Worm (Caenorhabditis elegans) whole organism, mixed stage, embryonic: ENCODE data around the gene abcf-3.

Source experiments
- elt-3 ChIP-seq: fragments of 150-350 bp; optimal IDR thresholded peaks from 2 replicates; lab custom pipeline; 2014; ENCODE audit warnings: missing biosample characterization, missing genetic modification characterization
- ham-2 ChIP-seq: fragments of 200-800 bp; sonication (Bioruptor generic); optimal IDR thresholded peaks from 2 replicates; lab custom pipeline; 2018; ENCODE audit warnings: mild to moderate bottlenecking, missing genetic modification characterization, missing compliant biosample characterization
- nhr-28 ChIP-seq: fragments of 150-350 bp; optimal IDR thresholded peaks from 2 replicates; lab custom pipeline; 2014; ENCODE audit warnings: missing biosample characterization, missing genetic modification characterization
- pha-4 ChIP-seq: fragments of 150-350 bp; optimal IDR thresholded peaks from 2 replicates; lab custom pipeline; 2018; ENCODE audit warnings: missing biosample characterization, missing genetic modification reagents, missing genetic modification characterization

ce11 chrIII:6139932-6140612 is 33.1 kb upstream of the abcf-3 start:
- no peak for TF ChIP-seq pha-4 (tag; lab: Kevin White, UChicago)
- no peak for TF ChIP-seq elt-3 (tag; lab: Kevin White, UChicago)
- TF ChIP-seq nhr-28 (tag; lab: Kevin White, UChicago), result no peak
- TF ChIP-seq ham-2 (GFP tag; lab: Kevin White, UChicago), result no peak
